Fruit fly (Drosophila melanogaster) whole organism, pupa: ENCODE measurements around the gene Rab39.

Source experiments
- CG12605 ChIP-seq: fragments of 200-800 bp; sonication (Bioruptor generic); IDR thresholded peaks from 2 replicates; pipeline ENCODE4 v1.3.6; 2022; ENCODE audit warnings: missing biosample characterization, missing genetic modification characterization
- CG13204 ChIP-seq: fragments of 200-800 bp; sonication (Bioruptor generic); optimal IDR thresholded peaks from 2 replicates; lab custom pipeline; 2018; ENCODE audit warnings: missing biosample characterization, mild to moderate bottlenecking, missing genetic modification characterization, moderate library complexity
- CG14655 ChIP-seq: fragments of 200-800 bp; sonication (Bioruptor generic); optimal IDR thresholded peaks from 3 replicates; lab custom pipeline; 2017; ENCODE audit warnings: mild to moderate bottlenecking, missing biosample characterization, missing genetic modification reagents, missing genetic modification characterization
- CG15710 ChIP-seq: fragments of 200-800 bp; sonication (Bioruptor generic); optimal IDR thresholded peaks from 2 replicates; lab custom pipeline; 2018; ENCODE audit warnings: missing biosample characterization, mild to moderate bottlenecking, missing genetic modification characterization, moderate library complexity
- CG17806 ChIP-seq: fragments of 200-800 bp; sonication (Bioruptor generic); optimal IDR thresholded peaks from 2 replicates; lab custom pipeline; 2018; ENCODE audit warnings: missing biosample characterization, mild to moderate bottlenecking, missing genetic modification characterization, moderate library complexity
- CG34367 ChIP-seq: fragments of 200-800 bp; sonication (Bioruptor generic); optimal IDR thresholded peaks from 2 replicates; lab custom pipeline; 2018; ENCODE audit warnings: missing biosample characterization, mild to moderate bottlenecking, missing genetic modification characterization
- CG8301 ChIP-seq: fragments of 200-800 bp; sonication (Bioruptor generic); optimal IDR thresholded peaks from 2 replicates; lab custom pipeline; 2018; ENCODE audit warnings: missing biosample characterization, mild to moderate bottlenecking, missing genetic modification characterization
- CG9948 ChIP-seq: fragments of 200-800 bp; sonication (Bioruptor generic); optimal IDR thresholded peaks from 2 replicates; lab custom pipeline; 2018; ENCODE audit warnings: missing biosample characterization, mild to moderate bottlenecking, missing genetic modification characterization, moderate library complexity
- D1 ChIP-seq: fragments of 200-800 bp; sonication (Bioruptor generic); optimal IDR thresholded peaks from 2 replicates; lab custom pipeline; 2018; ENCODE audit warnings: missing biosample characterization, mild to moderate bottlenecking, missing genetic modification characterization, moderate library complexity
- EcR ChIP-seq: fragments of 200-800 bp; sonication (Bioruptor generic); optimal IDR thresholded peaks from 3 replicates; lab custom pipeline; 2019; ENCODE audit warnings: missing biosample characterization, missing genetic modification characterization, mild to moderate bottlenecking, moderate library complexity, missing genetic modification reagents
- Ets98B ChIP-seq: fragments of 200-800 bp; sonication (Bioruptor generic); IDR thresholded peaks from 2 replicates; pipeline ENCODE4 v1.3.6; 2022; ENCODE audit warnings: missing biosample characterization, missing genetic modification characterization
- Snoo ChIP-seq: fragments of 200-800 bp; sonication (Bioruptor generic); optimal IDR thresholded peaks from 3 replicates; lab custom pipeline; 2017; ENCODE audit warnings: missing biosample characterization, mild to moderate bottlenecking, missing genetic modification characterization, inconsistent platforms
- fd96Ca ChIP-seq: fragments of 200-800 bp; sonication (Bioruptor generic); IDR thresholded peaks from 3 replicates; pipeline ENCODE4 v1.3.6; 2022; ENCODE audit warnings: missing biosample characterization, missing genetic modification characterization
- rn ChIP-seq: fragments of 200-800 bp; sonication (Bioruptor generic); IDR thresholded peaks from 2 replicates; pipeline ENCODE4 v1.3.6; 2022; ENCODE audit warnings: missing biosample characterization, missing genetic modification characterization

dm6 chrX:7715433-7715832 is 19.3 kb upstream of the Rab39 start:
- TF ChIP-seq CG13204 (GFP tag; lab: Kevin White, UChicago): no peak
- TF ChIP-seq CG15710 (tag; lab: Kevin White, UChicago): no peak
- no peak for TF ChIP-seq CG9948 (tag; lab: Kevin White, UChicago)
- TF ChIP-seq CG34367 (tag; lab: Kevin White, UChicago): no peak
- no peak for TF ChIP-seq CG12605 (GFP tag; lab: Robert Waterston, UW)
- no peak for TF ChIP-seq rn (GFP tag; lab: Robert Waterston, UW)
- TF ChIP-seq CG14655 (GFP tag; lab: Kevin White, UChicago): no peak
- TF ChIP-seq CG8301 (tag; lab: Kevin White, UChicago): no peak
- no peak for TF ChIP-seq EcR (GFP tag; lab: Kevin White, UChicago)
- TF ChIP-seq fd96Ca (GFP tag; lab: Robert Waterston, UW): no peak
- TF ChIP-seq D1 (tag; lab: Kevin White, UChicago): no peak
- TF ChIP-seq Snoo (tag; lab: Kevin White, UChicago): no peak
- no peak for TF ChIP-seq CG17806 (tag; lab: Kevin White, UChicago)
- TF ChIP-seq Ets98B (GFP tag; lab: Robert Waterston, UW): no peak
